Worm (Caenorhabditis elegans): Measurements from ENCODE around the gene C06C3.10.

ce11 chrII:9336651-9337050, 40.4 kb downstream of the C06C3.10 start:
- no peak for TF ChIP-seq pqm-1 (tag; optimal IDR thresholded peaks at IDR 0.05)
- no peak for TF ChIP-seq nhr-28 (tag; optimal IDR thresholded peaks at IDR 0.05)

Measured in whole organism, L3 larva.